Fruit fly (Drosophila melanogaster) whole organism, pupa: ENCODE data around the gene CG43083.

ENCODE experiments used
- CG10348 ChIP-seq: fragments of 200-800 bp; sonication (Bioruptor generic); IDR thresholded peaks from 2 replicates; pipeline ENCODE4 v1.3.6; 2022; ENCODE audit warnings: missing biosample characterization, missing genetic modification characterization
- CG13204 ChIP-seq: fragments of 200-800 bp; sonication (Bioruptor generic); optimal IDR thresholded peaks from 2 replicates; lab custom pipeline; 2018; ENCODE audit warnings: missing biosample characterization, mild to moderate bottlenecking, missing genetic modification characterization, moderate library complexity
- CG15710 ChIP-seq: fragments of 200-800 bp; sonication (Bioruptor generic); optimal IDR thresholded peaks from 2 replicates; lab custom pipeline; 2018; ENCODE audit warnings: missing biosample characterization, mild to moderate bottlenecking, missing genetic modification characterization, moderate library complexity
- CG17806 ChIP-seq: fragments of 200-800 bp; sonication (Bioruptor generic); optimal IDR thresholded peaks from 2 replicates; lab custom pipeline; 2018; ENCODE audit warnings: missing biosample characterization, mild to moderate bottlenecking, missing genetic modification characterization, moderate library complexity
- CG32121 ChIP-seq: fragments of 200-800 bp; sonication (Bioruptor generic); IDR thresholded peaks from 2 replicates; pipeline ENCODE4 v1.3.6; 2022; ENCODE audit warnings: missing biosample characterization, missing genetic modification characterization
- CG34367 ChIP-seq: fragments of 200-800 bp; sonication (Bioruptor generic); optimal IDR thresholded peaks from 2 replicates; lab custom pipeline; 2018; ENCODE audit warnings: missing biosample characterization, mild to moderate bottlenecking, missing genetic modification characterization
- CG9948 ChIP-seq: fragments of 200-800 bp; sonication (Bioruptor generic); optimal IDR thresholded peaks from 2 replicates; lab custom pipeline; 2018; ENCODE audit warnings: missing biosample characterization, mild to moderate bottlenecking, missing genetic modification characterization, moderate library complexity
- EcR ChIP-seq: fragments of 200-800 bp; sonication (Bioruptor generic); optimal IDR thresholded peaks from 3 replicates; lab custom pipeline; 2019; ENCODE audit warnings: missing biosample characterization, missing genetic modification characterization, mild to moderate bottlenecking, moderate library complexity, missing genetic modification reagents
- Pif1A ChIP-seq: fragments of 200-800 bp; sonication (Bioruptor generic); optimal IDR thresholded peaks from 3 replicates; lab custom pipeline; 2016; ENCODE audit warnings: missing biosample characterization, missing genetic modification characterization
- fd96Ca ChIP-seq: fragments of 200-800 bp; sonication (Bioruptor generic); IDR thresholded peaks from 3 replicates; pipeline ENCODE4 v1.3.6; 2022; ENCODE audit warnings: missing biosample characterization, missing genetic modification characterization
- gl ChIP-seq: fragments of 200-800 bp; sonication (Bioruptor generic); optimal IDR thresholded peaks from 2 replicates; lab custom pipeline; 2018; ENCODE audit warnings: missing biosample characterization, mild to moderate bottlenecking, missing genetic modification characterization
- rn ChIP-seq: fragments of 200-800 bp; sonication (Bioruptor generic); IDR thresholded peaks from 2 replicates; pipeline ENCODE4 v1.3.6; 2022; ENCODE audit warnings: missing biosample characterization, missing genetic modification characterization

dm6 chr3L:15669939-15670338, 21.6 kb downstream of the CG43083 start:
- TF ChIP-seq fd96Ca (GFP tag; lab: Robert Waterston, UW) (no peak), CG10348 (GFP tag; lab: Robert Waterston, UW) (no peak), EcR (no peak), CG9948 (no peak), CG34367 (no peak), Pif1A (no peak), rn (GFP tag; lab: Robert Waterston, UW) (no peak), CG13204 (GFP tag; lab: Kevin White, UChicago) (no peak), CG15710 (tag; lab: Kevin White, UChicago) (no peak), gl (tag; lab: Kevin White, UChicago) (no peak), CG17806 (tag; lab: Kevin White, UChicago) (no peak), CG32121 (GFP tag; lab: Robert Waterston, UW) (no peak)
